Worm (Caenorhabditis elegans) whole organism, mixed stage, embryonic: ENCODE results near the gene tnt-4.

Source experiments
- elt-3 ChIP-seq: fragments of 150-350 bp; optimal IDR thresholded peaks from 2 replicates; lab custom pipeline; 2014; ENCODE audit warnings: missing biosample characterization, missing genetic modification characterization
- ham-2 ChIP-seq: fragments of 200-800 bp; sonication (Bioruptor generic); optimal IDR thresholded peaks from 2 replicates; lab custom pipeline; 2018; ENCODE audit warnings: mild to moderate bottlenecking, missing genetic modification characterization, missing compliant biosample characterization
- nhr-12 ChIP-seq: fragments of 150-350 bp; optimal IDR thresholded peaks from 2 replicates; lab custom pipeline; 2014; ENCODE audit warnings: missing biosample characterization, missing genetic modification characterization
- nhr-28 ChIP-seq: fragments of 150-350 bp; optimal IDR thresholded peaks from 2 replicates; lab custom pipeline; 2014; ENCODE audit warnings: missing biosample characterization, missing genetic modification characterization
- snpc-4 ChIP-seq: fragments of 150-350 bp; optimal IDR thresholded peaks from 2 replicates; lab custom pipeline; 2014; ENCODE audit warnings: missing biosample characterization, missing genetic modification characterization
- unc-120 ChIP-seq: sonication (generic microtip); optimal IDR thresholded peaks from 2 replicates; lab custom pipeline; 2017; ENCODE audit warnings: missing genetic modification characterization, missing compliant biosample characterization; ENCODE audit not compliant: poor library complexity, severe bottlenecking
- unc-62 ChIP-seq: fragments of 150-350 bp; optimal IDR thresholded peaks from 2 replicates; lab custom pipeline; 2014; ENCODE audit warnings: missing biosample characterization, missing genetic modification reagents, missing genetic modification characterization

DNA sequence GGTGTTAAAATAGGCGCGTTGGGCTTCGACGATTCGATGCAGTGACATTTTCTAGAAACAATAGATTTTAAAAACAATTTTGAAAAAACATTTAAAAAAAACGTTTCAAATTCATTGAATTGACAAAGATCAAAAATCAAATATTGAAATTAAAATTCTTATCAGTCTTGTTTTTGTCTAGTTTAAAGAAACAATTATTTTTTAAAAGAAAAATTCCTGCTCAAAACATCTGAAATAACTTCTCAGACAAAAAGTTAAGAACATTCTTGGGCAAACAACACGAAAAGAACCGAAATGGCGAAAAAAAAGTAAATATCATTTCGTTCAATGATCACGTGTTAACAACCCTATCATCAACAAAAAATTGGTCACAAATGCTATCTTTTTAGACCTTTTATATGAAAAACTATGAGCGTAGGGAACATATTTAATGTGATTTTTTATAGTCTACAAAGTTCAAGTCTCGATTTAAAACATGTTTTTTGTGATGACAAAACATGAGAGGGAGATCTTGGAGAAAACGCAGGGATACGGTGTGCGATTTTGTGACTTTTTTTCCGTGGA, 6.9 kb upstream of the tnt-4 start, which contains the start of gene alh-5:
- no peak for TF ChIP-seq nhr-28 (tag; lab: Kevin White, UChicago)
- TF ChIP-seq snpc-4 (tag; lab: Kevin White, UChicago), result no peak
- no peak for TF ChIP-seq elt-3 (tag; lab: Kevin White, UChicago)
- no peak for TF ChIP-seq ham-2 (GFP tag; lab: Kevin White, UChicago)
- TF ChIP-seq nhr-12 (tag; lab: Kevin White, UChicago), result no peak
- TF ChIP-seq unc-62 (GFP tag; lab: Kevin White, UChicago), result no peak
- no peak for TF ChIP-seq unc-120 (tag; lab: Kevin White, UChicago)
